Fruit fly (Drosophila melanogaster): ENCODE measurements around the gene CG9588.

The CG9588 gene

dm6 chr3R:13647734-13648541 is 28.5 kb downstream of the CG9588 start:
- no peak for TF ChIP-seq Ets98B (GFP tag; IDR thresholded peaks at IDR 0.05)
- 0 out of 3 replicates have a peak, but pooled peaks have one; percentile 46 for TF ChIP-seq fd96Ca (GFP tag; IDR thresholded peaks at IDR 0.05)
- TF ChIP-seq EcR (GFP tag; optimal IDR thresholded peaks at IDR 0.05), result peak; percentile 94
- no peak for TF ChIP-seq CG15710 (tag; optimal IDR thresholded peaks at IDR 0.05)
- peak; percentile 23; the same call in 1 of the 3 replicates for TF ChIP-seq CG4496 (GFP tag; IDR thresholded peaks at IDR 0.05)

- TF ChIP-seq CG17806 (tag; optimal IDR thresholded peaks at IDR 0.05) (no peak), CG9948 (tag; optimal IDR thresholded peaks at IDR 0.05) (no peak), CG4496 (GFP tag; IDR thresholded peaks at IDR 0.05) (0 out of 3 replicates have a peak, but pooled peaks have one; percentile 15), fd96Ca (GFP tag; IDR thresholded peaks at IDR 0.05) (no peak), EcR (GFP tag; optimal IDR thresholded peaks at IDR 0.05) (peak; percentile 61), D1 (tag; optimal IDR thresholded peaks at IDR 0.05) (no peak), CG12605 (GFP tag; IDR thresholded peaks at IDR 0.05) (peak; percentile 41; the same call in 1 of the 2 replicates), gl (tag; optimal IDR thresholded peaks at IDR 0.05) (peak; percentile 78), Pif1A (GFP tag; optimal IDR thresholded peaks at IDR 0.05) (peak; percentile 26), CG8301 (tag; optimal IDR thresholded peaks at IDR 0.05) (peak; percentile 41), CG34367 (tag; optimal IDR thresholded peaks at IDR 0.05) (peak; percentile 59), Ets98B (GFP tag; IDR thresholded peaks at IDR 0.05) (no peak), CG8159 (tag; optimal IDR thresholded peaks at IDR 0.05) (peak; percentile 58), CG10348 (GFP tag; IDR thresholded peaks at IDR 0.05) (no peak), CG14655 (GFP tag; optimal IDR thresholded peaks at IDR 0.05) (no peak), rn (GFP tag; IDR thresholded peaks at IDR 0.05) (no peak), CG32121 (GFP tag; IDR thresholded peaks at IDR 0.05) (peak; percentile 39; the same call in 1 of the 2 replicates), CG15710 (tag; optimal IDR thresholded peaks at IDR 0.05) (peak; percentile 35), Pif1B (GFP tag; optimal IDR thresholded peaks at IDR 0.05) (no peak), CG13204 (GFP tag; optimal IDR thresholded peaks at IDR 0.05) (peak; percentile 20), Snoo (tag; optimal IDR thresholded peaks at IDR 0.05) (no peak)
These were observed 29.5 kb downstream of the CG9588 start, which contains the start of gene rin for dm6 chr3R:13646729-13647633. TSS of gene rin (plus strand) at chr3R:13647004.

dm6 chr3R:13645874-13646370 is 30.6 kb downstream of the CG9588 start, which contains the start of gene sqd:
TSS of gene sqd (minus strand) at chr3R:13646304.
- TF ChIP-seq Ets98B (GFP tag; IDR thresholded peaks at IDR 0.05) (peak; percentile 35; the same call in 1 of the 2 replicates), gl (tag; optimal IDR thresholded peaks at IDR 0.05) (no peak), CG14655 (GFP tag; optimal IDR thresholded peaks at IDR 0.05) (peak; percentile 6), D1 (tag; optimal IDR thresholded peaks at IDR 0.05) (no peak), CG4496 (GFP tag; IDR thresholded peaks at IDR 0.05) (peak; percentile 54; the same call in 2 of the 3 replicates), CG8301 (tag; optimal IDR thresholded peaks at IDR 0.05) (no peak), fd96Ca (GFP tag; IDR thresholded peaks at IDR 0.05) (no peak), CG9948 (tag; optimal IDR thresholded peaks at IDR 0.05) (peak; percentile 15), CG32121 (GFP tag; IDR thresholded peaks at IDR 0.05) (no peak), CG8159 (tag; optimal IDR thresholded peaks at IDR 0.05) (no peak), CG10348 (GFP tag; IDR thresholded peaks at IDR 0.05) (no peak), Snoo (tag; optimal IDR thresholded peaks at IDR 0.05) (peak; percentile 68), EcR (GFP tag; optimal IDR thresholded peaks at IDR 0.05) (no peak), CG17806 (tag; optimal IDR thresholded peaks at IDR 0.05) (peak; percentile 11), CG12605 (GFP tag; IDR thresholded peaks at IDR 0.05) (0 out of 2 replicates have a peak, but pooled peaks have one; percentile 28), CG34367 (tag; optimal IDR thresholded peaks at IDR 0.05) (peak; percentile 26), Pif1A (GFP tag; optimal IDR thresholded peaks at IDR 0.05) (peak; percentile 24), rn (GFP tag; IDR thresholded peaks at IDR 0.05) (no peak), CG13204 (GFP tag; optimal IDR thresholded peaks at IDR 0.05) (peak; percentile 18), Pif1B (GFP tag; optimal IDR thresholded peaks at IDR 0.05) (peak; percentile 44), CG15710 (tag; optimal IDR thresholded peaks at IDR 0.05) (peak; percentile 36)

dm6 chr3R:13644778-13645660 is 31.5 kb downstream of the CG9588 start:
- TF ChIP-seq Pif1A (GFP tag; optimal IDR thresholded peaks at IDR 0.05) (peak; percentile 67), gl (tag; optimal IDR thresholded peaks at IDR 0.05) (no peak), fd96Ca (GFP tag; IDR thresholded peaks at IDR 0.05) (no peak), Ets98B (GFP tag; IDR thresholded peaks at IDR 0.05) (peak; percentile 59; the same call in 1 of the 2 replicates), CG32121 (GFP tag; IDR thresholded peaks at IDR 0.05) (peak; percentile 52; the same call in 1 of the 2 replicates), CG17806 (tag; optimal IDR thresholded peaks at IDR 0.05) (peak; percentile 25), CG10348 (GFP tag; IDR thresholded peaks at IDR 0.05) (no peak), CG13204 (GFP tag; optimal IDR thresholded peaks at IDR 0.05) (no peak), EcR (GFP tag; optimal IDR thresholded peaks at IDR 0.05) (peak; percentile 16), Snoo (tag; optimal IDR thresholded peaks at IDR 0.05) (peak; percentile 25), CG15710 (tag; optimal IDR thresholded peaks at IDR 0.05) (peak; percentile 30), Pif1B (GFP tag; optimal IDR thresholded peaks at IDR 0.05) (peak; percentile 69), CG14655 (GFP tag; optimal IDR thresholded peaks at IDR 0.05) (no peak), D1 (tag; optimal IDR thresholded peaks at IDR 0.05) (no peak)
